1 fruit fly cellular context compared by ENCODE assay signal in genomic region chrX:3681729-3682482, dm6.
TF ChIP-seq lines count a peak whose summit lies in the region.

No protein-coding gene starts in this region.

TF ChIP-seq in whole organism, embryonic, 481 proteins besides CTCF, POLR2A, EP300 and RAD21 (continued from another document):
- TF ChIP-seq Sin3A (optimal IDR thresholded peaks at IDR 0.05; lab: Kevin White, UChicago) (no peak), CG31441 (GFP tag; IDR thresholded peaks at IDR 0.05; lab: Robert Waterston, UW) (peak; percentile 68), CG1603 (tag; optimal IDR thresholded peaks at IDR 0.05; lab: Kevin White, UChicago) (peak; percentile 73), CG14710 (tag; optimal IDR thresholded peaks at IDR 0.05; lab: Kevin White, UChicago) (peak; percentile 1), kni (GFP tag; optimal IDR thresholded peaks at IDR 0.05; lab: Kevin White, UChicago) (peak; percentile 29), CG12942 (GFP tag; optimal IDR thresholded peaks at IDR 0.05; lab: Kevin White, UChicago) (no peak), Xrp1 (GFP tag; IDR thresholded peaks at IDR 0.05; lab: Robert Waterston, UW) (peak; percentile 35; the same call in 1 of the 2 replicates), nmo (GFP tag; optimal IDR thresholded peaks at IDR 0.05; lab: Kevin White, UChicago) (peak; percentile 27), CG15479 (GFP tag; optimal IDR thresholded peaks at IDR 0.05; lab: Kevin White, UChicago) (peak; percentile 79), dpn (GFP tag; optimal IDR thresholded peaks at IDR 0.05; lab: Kevin White, UChicago) (peak in 1 of 2 experiments; percentile 28), CG18262 (tag; optimal IDR thresholded peaks at IDR 0.05; lab: Kevin White, UChicago) (peak; percentile 41), CG7839 (tag; optimal IDR thresholded peaks at IDR 0.05; lab: Kevin White, UChicago) (peak; percentile 27), gcm (GFP tag; optimal IDR thresholded peaks at IDR 0.05; lab: Kevin White, UChicago) (peak; percentile 91), lola (GFP tag; optimal IDR thresholded peaks at IDR 0.05; lab: Kevin White, UChicago) (peak in 1 of 3 experiments; percentile 14), Max (GFP tag; optimal IDR thresholded peaks at IDR 0.05; lab: Kevin White, UChicago) (no peak), Meics (GFP tag; optimal IDR thresholded peaks at IDR 0.05; lab: Kevin White, UChicago) (peak; percentile 68), CG4360 (GFP tag; IDR thresholded peaks at IDR 0.05; lab: Robert Waterston, UW) (0 out of 2 replicates have a peak, but pooled peaks have one; percentile 18), nom (GFP tag; optimal IDR thresholded peaks at IDR 0.05; lab: Kevin White, UChicago) (peak; percentile 76), CG4707 (GFP tag; optimal IDR thresholded peaks at IDR 0.05; lab: Kevin White, UChicago) (peak; percentile 44), ttk (GFP tag; IDR thresholded peaks at IDR 0.05; lab: Robert Waterston, UW) (peak; percentile 35; the same call in 1 of the 2 replicates), CG2678 (tag; optimal IDR thresholded peaks at IDR 0.05; lab: Kevin White, UChicago) (peak; percentile 11), phol (tag; optimal IDR thresholded peaks at IDR 0.05; lab: Kevin White, UChicago) (peak; percentile 52), prd (optimal IDR thresholded peaks at IDR 0.05; lab: Kevin White, UChicago) (no peak), prd (GFP tag; IDR thresholded peaks at IDR 0.05; lab: Robert Waterston, UW) (0 out of 3 replicates have a peak, but pooled peaks have one; percentile 27)
TF ChIP-seq in whole organism, embryonic: peak in this region for 62.
